Worm (Caenorhabditis elegans) whole organism, L4 larva: ENCODE measurements around the gene ppm-2.

Experiments
- F10B5.3 ChIP-seq: sonication (generic microtip); optimal IDR thresholded peaks from 2 replicates; lab custom pipeline; 2016; ENCODE audit warnings: mild to moderate bottlenecking, missing genetic modification characterization, missing compliant biosample characterization
- F26F4.8 ChIP-seq: fragments of 200-800 bp; sonication (Bioruptor generic); conservative IDR thresholded peaks from 2 replicates; pipeline ENCODE4 v1.3.6; 2022; ENCODE audit warnings: missing genetic modification characterization, missing compliant biosample characterization
- F37D6.2 ChIP-seq: sonication (generic microtip); optimal IDR thresholded peaks from 2 replicates; lab custom pipeline; 2016; ENCODE audit warnings: mild to moderate bottlenecking, missing genetic modification characterization, missing compliant biosample characterization
- F44E2.7 ChIP-seq: fragments of 200-800 bp; sonication (Bioruptor generic); IDR thresholded peaks from 2 replicates; pipeline ENCODE4 v2.1.2; 2022; ENCODE audit warnings: missing genetic modification characterization, missing compliant biosample characterization
- T20F7.1 ChIP-seq: fragments of 200-800 bp; sonication (Bioruptor generic); optimal IDR thresholded peaks from 2 replicates; lab custom pipeline; 2018; ENCODE audit warnings: mild to moderate bottlenecking, missing genetic modification characterization, missing compliant biosample characterization
- Y105C5A.15 ChIP-seq: fragments of 200-800 bp; sonication (Bioruptor generic); IDR thresholded peaks from 2 replicates; pipeline ENCODE4 v1.3.6; 2022; ENCODE audit warnings: missing genetic modification characterization, missing compliant biosample characterization
- ZK337.2 ChIP-seq: fragments of 200-800 bp; sonication (Bioruptor generic); IDR thresholded peaks from 2 replicates; pipeline ENCODE4 v1.3.6; 2022; ENCODE audit warnings: missing genetic modification reagents, missing genetic modification characterization, missing compliant biosample characterization
- ZK546.5 ChIP-seq, 2 experiments: sonication (generic microtip); optimal IDR thresholded peaks; 2 replicates each; lab custom pipeline; 2017; ENCODE audit warnings: missing biosample characterization in 2 of 2, missing genetic modification characterization in 2 of 2
- aha-1 ChIP-seq: fragments of 150-350 bp; peaks from one replicate; lab custom pipeline; 2014; ENCODE audit warnings: missing biosample characterization, missing genetic modification characterization
- aly-2 ChIP-seq: sonication (generic microtip); optimal IDR thresholded peaks from 2 replicates; lab custom pipeline; 2018; ENCODE audit warnings: missing biosample characterization, missing genetic modification characterization
- ama-1 ChIP-seq: fragments of 150-350 bp; optimal IDR thresholded peaks from 2 replicates; lab custom pipeline; 2014; ENCODE audit warnings: inconsistent platforms, mixed read lengths
- attf-4 ChIP-seq: sonication (generic microtip); optimal IDR thresholded peaks from 3 replicates; lab custom pipeline; 2017; ENCODE audit warnings: missing biosample characterization, missing genetic modification characterization
- ceh-20 ChIP-seq: fragments of 200-800 bp; sonication (Bioruptor generic); IDR thresholded peaks from 2 replicates; pipeline ENCODE4 v1.3.6; 2022; ENCODE audit warnings: missing genetic modification reagents, missing genetic modification characterization, missing compliant biosample characterization
- ceh-32 ChIP-seq: sonication (generic microtip); optimal IDR thresholded peaks from 2 replicates; lab custom pipeline; 2016; ENCODE audit warnings: mild to moderate bottlenecking, missing genetic modification characterization, missing compliant biosample characterization; ENCODE audit not compliant: poor library complexity
- ceh-44 ChIP-seq: fragments of 200-800 bp; sonication (Bioruptor generic); IDR thresholded peaks from 2 replicates; pipeline ENCODE4 v1.3.6; 2022; ENCODE audit warnings: missing genetic modification reagents, missing genetic modification characterization, missing compliant biosample characterization
- ces-1 ChIP-seq: fragments of 150-350 bp; sonication (generic microtip); optimal IDR thresholded peaks from 4 replicates; lab custom pipeline; 2014; ENCODE audit warnings: missing biosample characterization, missing genetic modification reagents, missing genetic modification characterization
- ctbp-1 ChIP-seq: fragments of 200-800 bp; sonication (Bioruptor generic); IDR thresholded peaks from 2 replicates; pipeline ENCODE4 v1.3.6; 2022; ENCODE audit warnings: missing genetic modification reagents, missing genetic modification characterization, missing compliant biosample characterization
- daf-12 ChIP-seq: fragments of 150-350 bp; optimal IDR thresholded peaks from 2 replicates; lab custom pipeline; 2014; ENCODE audit warnings: missing biosample characterization, missing genetic modification reagents, missing genetic modification characterization
- daf-19 ChIP-seq: fragments of 200-800 bp; sonication (Bioruptor generic); conservative IDR thresholded peaks from 2 replicates; pipeline ENCODE4 v1.3.6; 2022; ENCODE audit warnings: missing genetic modification characterization, missing compliant biosample characterization
- daf-8 ChIP-seq: fragments of 200-800 bp; sonication (Bioruptor generic); IDR thresholded peaks from 2 replicates; pipeline ENCODE4 v1.3.6; 2022; ENCODE audit warnings: missing genetic modification characterization, missing compliant biosample characterization
- dmd-6 ChIP-seq: fragments of 200-800 bp; sonication (Bioruptor generic); IDR thresholded peaks from 2 replicates; pipeline ENCODE4 v1.3.6; 2022; ENCODE audit warnings: missing genetic modification reagents, missing genetic modification characterization, missing compliant biosample characterization
- dmd-8 ChIP-seq: fragments of 200-800 bp; sonication (Bioruptor generic); IDR thresholded peaks from 2 replicates; pipeline ENCODE4 v1.3.6; 2022; ENCODE audit warnings: missing genetic modification characterization, missing compliant biosample characterization
- dmd-9 ChIP-seq: fragments of 200-800 bp; sonication (Bioruptor generic); IDR thresholded peaks from 2 replicates; pipeline ENCODE4 v1.3.6; 2022; ENCODE audit warnings: missing genetic modification reagents, missing genetic modification characterization, missing compliant biosample characterization
- dpl-1 ChIP-seq: fragments of 150-350 bp; optimal IDR thresholded peaks from 2 replicates; lab custom pipeline; 2014; ENCODE audit warnings: missing biosample characterization, missing genetic modification reagents, missing genetic modification characterization
- duxl-1 ChIP-seq: sonication (generic microtip); optimal IDR thresholded peaks from 2 replicates; lab custom pipeline; 2016; ENCODE audit warnings: mild to moderate bottlenecking, missing genetic modification characterization, moderate library complexity, missing compliant biosample characterization; ENCODE audit not compliant: poor library complexity
- fkh-10 ChIP-seq: fragments of 150-350 bp; optimal IDR thresholded peaks from 2 replicates; lab custom pipeline; 2014; ENCODE audit warnings: missing biosample characterization, missing genetic modification reagents, missing genetic modification characterization
- gei-8 ChIP-seq: fragments of 200-800 bp; sonication (Bioruptor generic); optimal IDR thresholded peaks from 2 replicates; lab custom pipeline; 2018; ENCODE audit warnings: mild to moderate bottlenecking, missing genetic modification characterization, missing compliant biosample characterization
- lin-1 ChIP-seq: fragments of 200-800 bp; sonication (Bioruptor generic); IDR thresholded peaks from 2 replicates; pipeline ENCODE4 v1.3.6; 2022; ENCODE audit warnings: missing genetic modification reagents, missing genetic modification characterization, missing compliant biosample characterization
- lin-13 ChIP-seq: fragments of 150-350 bp; optimal IDR thresholded peaks from 2 replicates; lab custom pipeline; 2014; ENCODE audit warnings: missing biosample characterization, missing genetic modification reagents, missing genetic modification characterization
- lin-39 ChIP-seq: fragments of 150-350 bp; optimal IDR thresholded peaks from 2 replicates; lab custom pipeline; 2014; ENCODE audit warnings: missing biosample characterization, missing genetic modification reagents, missing genetic modification characterization
- lir-3 ChIP-seq: sonication (generic microtip); optimal IDR thresholded peaks from 2 replicates; lab custom pipeline; 2016; ENCODE audit warnings: mild to moderate bottlenecking, missing genetic modification characterization, missing compliant biosample characterization
- madf-9 ChIP-seq: fragments of 200-800 bp; sonication (Bioruptor generic); conservative IDR thresholded peaks from 2 replicates; pipeline ENCODE4 v1.3.6; 2022; ENCODE audit warnings: missing genetic modification reagents, missing genetic modification characterization, missing compliant biosample characterization
- mdt-29 ChIP-seq: fragments of 200-800 bp; sonication (Bioruptor generic); IDR thresholded peaks from 2 replicates; pipeline ENCODE4 v1.3.6; 2022; ENCODE audit warnings: missing genetic modification reagents, missing genetic modification characterization, missing compliant biosample characterization
- mep-1 ChIP-seq: fragments of 150-350 bp; sonication (generic microtip); optimal IDR thresholded peaks from 3 replicates; lab custom pipeline; 2014; ENCODE audit warnings: missing biosample characterization, missing genetic modification characterization
- mes-2 ChIP-seq: sonication (generic microtip); optimal IDR thresholded peaks from 2 replicates; lab custom pipeline; 2016; ENCODE audit warnings: missing genotype, mild to moderate bottlenecking, missing genetic modification characterization, missing compliant biosample characterization; ENCODE audit not compliant: poor library complexity, severe bottlenecking
- nhr-10 ChIP-seq: fragments of 150-350 bp; optimal IDR thresholded peaks from 2 replicates; lab custom pipeline; 2014; ENCODE audit warnings: missing biosample characterization, missing genetic modification characterization
- nhr-11 ChIP-seq: fragments of 150-350 bp; optimal IDR thresholded peaks from 2 replicates; lab custom pipeline; 2014; ENCODE audit warnings: missing biosample characterization, missing genetic modification characterization
- nhr-111 ChIP-seq: fragments of 200-800 bp; sonication (Bioruptor generic); optimal IDR thresholded peaks from 2 replicates; lab custom pipeline; 2018; ENCODE audit warnings: mild to moderate bottlenecking, missing genetic modification characterization, missing compliant biosample characterization
- nhr-25 ChIP-seq: sonication (generic microtip); optimal IDR thresholded peaks from 2 replicates; lab custom pipeline; 2017; ENCODE audit warnings: missing genetic modification characterization, mild to moderate bottlenecking, missing compliant biosample characterization, antibody characterized with exemption, moderate library complexity, borderline replicate concordance; ENCODE audit not compliant: insufficient read depth
- nhr-41 ChIP-seq: fragments of 200-800 bp; sonication (Bioruptor generic); IDR thresholded peaks from 2 replicates; pipeline ENCODE4 v1.3.6; 2022; ENCODE audit warnings: missing genetic modification reagents, missing genetic modification characterization, missing compliant biosample characterization
- nhr-48 ChIP-seq: sonication (generic microtip); optimal IDR thresholded peaks from 2 replicates; lab custom pipeline; 2016; ENCODE audit warnings: mild to moderate bottlenecking, missing genetic modification characterization, missing compliant biosample characterization
- nhr-6 ChIP-seq: fragments of 150-350 bp; optimal IDR thresholded peaks from 2 replicates; lab custom pipeline; 2014; ENCODE audit warnings: missing biosample characterization, missing genetic modification characterization
- nhr-77 ChIP-seq: fragments of 150-350 bp; optimal IDR thresholded peaks from 2 replicates; lab custom pipeline; 2014; ENCODE audit warnings: missing biosample characterization, missing genetic modification characterization
- php-3 ChIP-seq: fragments of 200-800 bp; sonication (Bioruptor generic); IDR thresholded peaks from 2 replicates; pipeline ENCODE4 v1.3.6; 2022; ENCODE audit warnings: missing genetic modification reagents, missing genetic modification characterization, missing compliant biosample characterization
- pqm-1 ChIP-seq: sonication (generic microtip); optimal IDR thresholded peaks from 2 replicates; lab custom pipeline; 2017; ENCODE audit warnings: missing biosample characterization, missing genetic modification characterization
- set-16 ChIP-seq: fragments of 200-800 bp; sonication (Bioruptor generic); IDR thresholded peaks from 2 replicates; pipeline ENCODE4 v1.3.6; 2022; ENCODE audit warnings: missing genetic modification reagents, missing genetic modification characterization, missing compliant biosample characterization
- spr-3 ChIP-seq: fragments of 200-800 bp; sonication (Bioruptor generic); optimal IDR thresholded peaks from 2 replicates; lab custom pipeline; 2018; ENCODE audit warnings: mild to moderate bottlenecking, missing genetic modification characterization, missing compliant biosample characterization
- tag-97 ChIP-seq: fragments of 200-800 bp; sonication (Bioruptor generic); IDR thresholded peaks from 2 replicates; pipeline ENCODE4 v1.3.6; 2022; ENCODE audit warnings: missing genetic modification characterization, missing compliant biosample characterization
- unc-130 ChIP-seq: sonication (generic microtip); optimal IDR thresholded peaks from 2 replicates; lab custom pipeline; 2016; ENCODE audit warnings: missing genetic modification reagents, missing genetic modification characterization, missing compliant biosample characterization
- zfp-2 ChIP-seq: sonication (generic microtip); optimal IDR thresholded peaks from 2 replicates; lab custom pipeline; 2016; ENCODE audit warnings: mild to moderate bottlenecking, missing genetic modification characterization, missing compliant biosample characterization
- zfp-3 ChIP-seq: fragments of 200-800 bp; sonication (Bioruptor generic); conservative IDR thresholded peaks from 2 replicates; pipeline ENCODE4 v1.3.6; 2022; ENCODE audit warnings: missing genetic modification reagents, missing genetic modification characterization, missing compliant biosample characterization
- ztf-11 ChIP-seq: fragments of 150-350 bp; optimal IDR thresholded peaks from 2 replicates; lab custom pipeline; 2014; ENCODE audit warnings: missing biosample characterization, missing genetic modification characterization
- ztf-7 ChIP-seq: fragments of 150-350 bp; optimal IDR thresholded peaks from 2 replicates; lab custom pipeline; 2014; ENCODE audit warnings: missing biosample characterization, missing genetic modification characterization

Gene ppm-2

DNA sequence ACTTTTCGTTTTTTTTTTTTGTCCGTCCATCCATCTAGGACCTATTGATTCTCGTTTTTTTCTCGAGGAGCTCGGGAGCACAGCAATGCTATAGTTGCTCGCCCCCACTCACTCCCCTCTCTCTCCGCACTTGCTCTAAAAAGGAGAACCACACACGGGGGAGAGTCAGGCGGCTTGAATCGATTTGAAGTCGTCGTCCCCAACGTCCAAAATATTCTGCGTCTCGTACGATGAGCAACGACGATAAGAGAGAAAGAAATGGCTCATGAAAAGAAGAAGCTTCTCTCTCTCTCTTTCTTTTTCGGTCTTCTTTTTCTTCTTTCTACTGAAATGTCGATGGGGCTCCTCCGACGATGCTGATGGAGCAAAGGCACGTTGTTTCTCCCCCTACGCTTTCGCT lies 6.1 kb downstream of the ppm-2 start (continued):
- no peak for TF ChIP-seq F26F4.8 (GFP tag; lab: Robert Waterston, UW)
- TF ChIP-seq lir-3 (tag; lab: Kevin White, UChicago), result no peak
- no peak for TF ChIP-seq ztf-7
- no peak for TF ChIP-seq daf-12
- no peak for TF ChIP-seq daf-19 (GFP tag; lab: Robert Waterston, UW)
- no peak for TF ChIP-seq nhr-10
- TF ChIP-seq ZK546.5 (tag; optimal IDR thresholded peaks at IDR 0.05; lab: Kevin White, UChicago), result no peak
- no peak for TF ChIP-seq gei-8 (GFP tag; lab: Kevin White, UChicago)
- no peak for TF ChIP-seq aly-2 (tag; lab: Kevin White, UChicago)
- TF ChIP-seq duxl-1 (tag; lab: Kevin White, UChicago), result no peak
- peak; percentile 63 for TF ChIP-seq mep-1 (tag; lab: Kevin White, UChicago)
- no peak for TF ChIP-seq lin-39 (tag; lab: Kevin White, UChicago)
- TF ChIP-seq ceh-32 (tag; lab: Kevin White, UChicago), result no peak
- no peak for TF ChIP-seq unc-130
- no peak for TF ChIP-seq zfp-2
- no peak for TF ChIP-seq daf-8 (GFP tag; lab: Robert Waterston, UW)
- no peak for TF ChIP-seq F10B5.3 (tag; lab: Kevin White, UChicago)
- TF ChIP-seq ceh-20, result 0 out of 2 replicates have a peak, but pooled peaks have one; percentile 53
- TF ChIP-seq dmd-8 (GFP tag; lab: Robert Waterston, UW), result no peak
- TF ChIP-seq spr-3 (GFP tag; lab: Kevin White, UChicago), result no peak
- TF ChIP-seq dmd-9 (GFP tag; lab: Robert Waterston, UW), result no peak
- TF ChIP-seq madf-9 (GFP tag; lab: Robert Waterston, UW), result no peak
- peak; percentile 65; the same call in 1 of the 2 replicates for TF ChIP-seq ctbp-1 (GFP tag; lab: Robert Waterston, UW)
- TF ChIP-seq dpl-1 (GFP tag; lab: Kevin White, UChicago), result peak; percentile 18
- TF ChIP-seq T20F7.1 (GFP tag; lab: Kevin White, UChicago), result no peak
- no peak for TF ChIP-seq ztf-11 (tag; lab: Kevin White, UChicago)
- peak; percentile 97 for TF ChIP-seq aha-1 (tag; lab: Kevin White, UChicago)
- no peak for TF ChIP-seq php-3
- peak; percentile 62 for TF ChIP-seq fkh-10
- no peak for TF ChIP-seq nhr-6 (tag; lab: Kevin White, UChicago)
- TF ChIP-seq nhr-111 (GFP tag; lab: Kevin White, UChicago), result no peak
- no peak for TF ChIP-seq ceh-44 (GFP tag; lab: Robert Waterston, UW)
- TF ChIP-seq lin-13 (GFP tag; lab: Kevin White, UChicago), result no peak
- no peak for TF ChIP-seq tag-97 (GFP tag; lab: Robert Waterston, UW)
- TF ChIP-seq attf-4, result no peak
- no peak for TF ChIP-seq ces-1 (GFP tag; lab: Kevin White, UChicago)
- no peak for TF ChIP-seq nhr-77 (tag; lab: Kevin White, UChicago)
- no peak for TF ChIP-seq zfp-3 (GFP tag; lab: Robert Waterston, UW)
- TF ChIP-seq ama-1 (lab: Kevin White, UChicago), result no peak
- TF ChIP-seq ZK337.2, result no peak
- no peak for TF ChIP-seq mes-2 (tag; lab: Kevin White, UChicago)
- TF ChIP-seq F44E2.7 (GFP tag; lab: Robert Waterston, UW), result no peak
- no peak for TF ChIP-seq pqm-1 (tag; lab: Kevin White, UChicago)
- peak; percentile 9 for TF ChIP-seq nhr-11 (tag; lab: Kevin White, UChicago)
- 0 out of 2 replicates have a peak, but pooled peaks have one; percentile 5 for TF ChIP-seq dmd-6 (GFP tag; lab: Robert Waterston, UW)
- TF ChIP-seq Y105C5A.15 (GFP tag; lab: Robert Waterston, UW), result no peak
- TF ChIP-seq set-16 (GFP tag; lab: Robert Waterston, UW), result no peak; the same call in none of the 2 replicates
- peak; percentile 53 for TF ChIP-seq F37D6.2
- no peak for TF ChIP-seq mdt-29 (GFP tag; lab: Robert Waterston, UW)
- no peak for TF ChIP-seq nhr-41 (GFP tag; lab: Robert Waterston, UW)
- no peak for TF ChIP-seq nhr-25 (tag; lab: Kevin White, UChicago)
- TF ChIP-seq lin-1, result no peak
- no peak for TF ChIP-seq nhr-48 (tag; lab: Kevin White, UChicago)
